5 fruit fly cellular contexts compared by ENCODE assay signal in the genomic region with DNA sequence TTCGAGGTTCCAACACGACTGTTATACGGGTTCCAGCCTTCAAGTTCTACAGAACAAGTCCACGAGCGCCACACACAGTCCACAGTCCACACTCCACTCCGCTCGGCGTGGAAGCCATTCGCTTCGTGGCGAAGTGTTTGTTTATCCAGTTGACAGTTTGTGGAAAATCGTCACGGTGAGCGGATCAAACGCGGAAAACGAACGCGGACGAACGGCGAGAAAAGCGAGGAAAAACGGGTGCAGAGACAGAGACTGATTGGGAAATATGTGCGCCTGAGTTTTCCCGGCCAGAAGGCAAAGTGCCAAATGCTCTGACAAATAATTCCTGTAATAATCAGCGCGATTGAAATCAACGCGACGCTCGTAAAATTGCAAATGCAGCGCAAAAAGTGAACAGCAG.
TF ChIP-seq lines count a peak whose summit lies in the region.

TSS of gene drl (plus strand) at position 148 of the 400 bp plus-strand sequence.

- TF ChIP-seq CTCF in whole organism, embryonic (GFP tag; optimal IDR thresholded peaks at IDR 0.05; lab: Kevin White, UChicago), result peak; percentile 76

TF ChIP-seq in whole organism, adult, 20 proteins besides CTCF, POLR2A, EP300 and RAD21 (continues in another document):
- TF ChIP-seq cnc (optimal IDR thresholded peaks at IDR 0.05; lab: Kevin White, UChicago) (no peak), CG11617 (GFP tag; optimal IDR thresholded peaks at IDR 0.05; lab: Kevin White, UChicago) (peak; percentile 36), CG7101 (tag; optimal IDR thresholded peaks at IDR 0.05; lab: Kevin White, UChicago) (peak; percentile 13), cic (GFP tag; optimal IDR thresholded peaks at IDR 0.05; lab: Kevin White, UChicago) (peak; percentile 27), Clk (GFP tag; optimal IDR thresholded peaks at IDR 0.05; lab: Kevin White, UChicago) (no peak), toe (GFP tag; optimal IDR thresholded peaks at IDR 0.05; lab: Kevin White, UChicago) (no peak), CG33017 (tag; optimal IDR thresholded peaks at IDR 0.05; lab: Kevin White, UChicago) (peak; percentile 33), CG5204 (GFP tag; optimal IDR thresholded peaks at IDR 0.05; lab: Kevin White, UChicago) (no peak), ovo (GFP tag; optimal IDR thresholded peaks at IDR 0.05; lab: Kevin White, UChicago) (no peak), bab1 (GFP tag; optimal IDR thresholded peaks at IDR 0.05; lab: Kevin White, UChicago) (peak; percentile 8), CG7045 (GFP tag; optimal IDR thresholded peaks at IDR 0.05; lab: Kevin White, UChicago) (peak; percentile 22), pad (GFP tag; optimal IDR thresholded peaks at IDR 0.05; lab: Kevin White, UChicago) (peak; percentile 3), Hr96 (GFP tag; optimal IDR thresholded peaks at IDR 0.05; lab: Kevin White, UChicago) (peak; percentile 18), CG14711 (tag; optimal IDR thresholded peaks at IDR 0.05; lab: Kevin White, UChicago) (peak; percentile 19), kay (GFP tag; lab: Kevin White, UChicago; ENCODE audit: borderline replicate concordance) (no peak), Mnt (GFP tag; optimal IDR thresholded peaks at IDR 0.05; lab: Kevin White, UChicago) (peak; percentile 4), Crg-1 (GFP tag; optimal IDR thresholded peaks at IDR 0.05; lab: Kevin White, UChicago) (no peak)

TF ChIP-seq in whole organism, embryonic, 481 proteins besides CTCF, POLR2A, EP300 and RAD21 (continues in another document):
- no peak for TF ChIP-seq CG2678 (tag; optimal IDR thresholded peaks at IDR 0.05; lab: Kevin White, UChicago)
- TF ChIP-seq B-H1 (GFP tag; IDR thresholded peaks at IDR 0.05; lab: Robert Waterston, UW), result no peak; the same call in 2 of the 3 replicates
- TF ChIP-seq mam (GFP tag; optimal IDR thresholded peaks at IDR 0.05; lab: Kevin White, UChicago), result no peak
- TF ChIP-seq org-1 (GFP tag; optimal IDR thresholded peaks at IDR 0.05; lab: Kevin White, UChicago), result no peak
- TF ChIP-seq pum (GFP tag; optimal IDR thresholded peaks at IDR 0.05; lab: Kevin White, UChicago), result no peak
- TF ChIP-seq fru (optimal IDR thresholded peaks at IDR 0.05; lab: Kevin White, UChicago), result no peak
- no peak for TF ChIP-seq eyg (GFP tag; optimal IDR thresholded peaks at IDR 0.05; lab: Kevin White, UChicago)
- no peak; the same call in 1 of the 2 replicates for TF ChIP-seq aop (GFP tag; IDR thresholded peaks at IDR 0.05; lab: Robert Waterston, UW)
- peak; percentile 50 for TF ChIP-seq gcm (GFP tag; optimal IDR thresholded peaks at IDR 0.05; lab: Kevin White, UChicago)
- TF ChIP-seq onecut (GFP tag; IDR thresholded peaks at IDR 0.05; lab: Robert Waterston, UW), result peak; percentile 27; the same call in 1 of the 2 replicates
- peak; percentile 38; the same call in 1 of the 3 replicates for TF ChIP-seq so (GFP tag; IDR thresholded peaks at IDR 0.05; lab: Robert Waterston, UW)
- peak; percentile 35 for TF ChIP-seq ATbp (GFP tag; optimal IDR thresholded peaks at IDR 0.05; lab: Kevin White, UChicago)
- no peak for TF ChIP-seq CG10209 (GFP tag; optimal IDR thresholded peaks at IDR 0.05; lab: Kevin White, UChicago)
- TF ChIP-seq crp (GFP tag; optimal IDR thresholded peaks at IDR 0.05; lab: Kevin White, UChicago), result no peak
- no peak for TF ChIP-seq CG14441 (GFP tag; IDR thresholded peaks at IDR 0.05; lab: Robert Waterston, UW)
- TF ChIP-seq CG17912 (GFP tag; optimal IDR thresholded peaks at IDR 0.05; lab: Kevin White, UChicago), result peak; percentile 52
- TF ChIP-seq CG13624 (GFP tag; optimal IDR thresholded peaks at IDR 0.05; lab: Kevin White, UChicago), result no peak
- no peak for TF ChIP-seq CG11093 (GFP tag; IDR thresholded peaks at IDR 0.05; lab: Robert Waterston, UW)

TF ChIP-seq in whole organism, prepupa, 60 proteins besides CTCF, POLR2A, EP300 and RAD21 (continues in another document):
- no peak for TF ChIP-seq Eip93F (GFP tag; optimal IDR thresholded peaks at IDR 0.05; lab: Kevin White, UChicago)
- TF ChIP-seq acj6 (GFP tag; optimal IDR thresholded peaks at IDR 0.05; lab: Kevin White, UChicago), result no peak
- TF ChIP-seq Sox14 (GFP tag; optimal IDR thresholded peaks at IDR 0.05; lab: Kevin White, UChicago), result no peak
- no peak for TF ChIP-seq CG11762 (GFP tag; optimal IDR thresholded peaks at IDR 0.05; lab: Kevin White, UChicago; ENCODE audit: insufficient read depth)
- TF ChIP-seq CG9139 (GFP tag; optimal IDR thresholded peaks at IDR 0.05; lab: Kevin White, UChicago), result peak; percentile 4
- TF ChIP-seq CG1621 (tag; optimal IDR thresholded peaks at IDR 0.05; lab: Kevin White, UChicago), result no peak
- TF ChIP-seq CG6808 (GFP tag; optimal IDR thresholded peaks at IDR 0.05; lab: Kevin White, UChicago), result peak; percentile 8
- no peak for TF ChIP-seq net (GFP tag; optimal IDR thresholded peaks at IDR 0.05; lab: Kevin White, UChicago)
- no peak for TF ChIP-seq Hr39 (GFP tag; optimal IDR thresholded peaks at IDR 0.05; lab: Kevin White, UChicago)
- TF ChIP-seq CG3032 (tag; optimal IDR thresholded peaks at IDR 0.05; lab: Kevin White, UChicago), result no peak
- no peak for TF ChIP-seq CG4318 (GFP tag; optimal IDR thresholded peaks at IDR 0.05; lab: Kevin White, UChicago)
- 0 out of 3 replicates have a peak, but pooled peaks have one; percentile 28 for TF ChIP-seq CG8119 (GFP tag; IDR thresholded peaks at IDR 0.05; lab: Robert Waterston, UW)
- no peak for TF ChIP-seq CG6792 (GFP tag; optimal IDR thresholded peaks at IDR 0.05; lab: Kevin White, UChicago)
- peak; percentile 81 for TF ChIP-seq Eip78C (GFP tag; lab: Kevin White, UChicago)
- TF ChIP-seq Hr38 (GFP tag; optimal IDR thresholded peaks at IDR 0.05; lab: Kevin White, UChicago), result no peak
- TF ChIP-seq ss (GFP tag; optimal IDR thresholded peaks at IDR 0.05; lab: Kevin White, UChicago), result peak in 1 of 2 experiments; percentile 56
- TF ChIP-seq OdsH (GFP tag; optimal IDR thresholded peaks at IDR 0.05; lab: Kevin White, UChicago), result no peak
- peak; percentile 35 for TF ChIP-seq achi (GFP tag; optimal IDR thresholded peaks at IDR 0.05; lab: Kevin White, UChicago)
- TF ChIP-seq CG10669 (GFP tag; optimal IDR thresholded peaks at IDR 0.05; lab: Kevin White, UChicago), result no peak

TF ChIP-seq in whole organism, pupa, 21 proteins besides CTCF, POLR2A, EP300 and RAD21:
- TF ChIP-seq CG8159 (tag; optimal IDR thresholded peaks at IDR 0.05; lab: Kevin White, UChicago) (no peak), Pif1B (GFP tag; optimal IDR thresholded peaks at IDR 0.05; lab: Kevin White, UChicago) (no peak), Ets98B (GFP tag; IDR thresholded peaks at IDR 0.05; lab: Robert Waterston, UW) (peak; percentile 67; the same call in 1 of the 2 replicates), rn (GFP tag; IDR thresholded peaks at IDR 0.05; lab: Robert Waterston, UW) (no peak), CG32121 (GFP tag; IDR thresholded peaks at IDR 0.05; lab: Robert Waterston, UW) (peak; percentile 57), fd96Ca (GFP tag; IDR thresholded peaks at IDR 0.05; lab: Robert Waterston, UW) (peak; percentile 64; the same call in 1 of the 3 replicates), CG4496 (GFP tag; IDR thresholded peaks at IDR 0.05; lab: Robert Waterston, UW) (peak; percentile 61), CG12605 (GFP tag; IDR thresholded peaks at IDR 0.05; lab: Robert Waterston, UW) (peak; percentile 67), CG8301 (tag; optimal IDR thresholded peaks at IDR 0.05; lab: Kevin White, UChicago) (no peak)

TF ChIP-seq in whole organism, wandering third instar larva, 38 proteins besides CTCF, POLR2A, EP300 and RAD21:
- no peak for TF ChIP-seq CG32264 (GFP tag; optimal IDR thresholded peaks at IDR 0.05; lab: Kevin White, UChicago)
- peak; percentile 59 for TF ChIP-seq Dif (GFP tag; optimal IDR thresholded peaks at IDR 0.05; lab: Kevin White, UChicago; ENCODE audit: partially characterized antibody)
- TF ChIP-seq brk (GFP tag; optimal IDR thresholded peaks at IDR 0.05; lab: Kevin White, UChicago), result no peak
- TF ChIP-seq OdsH (GFP tag; optimal IDR thresholded peaks at IDR 0.05; lab: Kevin White, UChicago), result no peak
- TF ChIP-seq pan (optimal IDR thresholded peaks at IDR 0.05; lab: Kevin White, UChicago), result no peak
- TF ChIP-seq dmrt93B (GFP tag; optimal IDR thresholded peaks at IDR 0.05; lab: Kevin White, UChicago), result no peak
- peak; percentile 30 for TF ChIP-seq Hr83 (GFP tag; optimal IDR thresholded peaks at IDR 0.05; lab: Kevin White, UChicago; ENCODE audit: poor library complexity, severe bottlenecking)
- TF ChIP-seq dl (GFP tag; optimal IDR thresholded peaks at IDR 0.05; lab: Kevin White, UChicago; ENCODE audit: insufficient read depth in 1 of 2, partially characterized antibody in 2 of 2), result peak in 1 of 2 experiments; percentile 30
- TF ChIP-seq CrebA (GFP tag; optimal IDR thresholded peaks at IDR 0.05; lab: Kevin White, UChicago; ENCODE audit: borderline replicate concordance), result no peak
- peak; percentile 24 for TF ChIP-seq rgr (GFP tag; optimal IDR thresholded peaks at IDR 0.05; lab: Kevin White, UChicago)
